Worm (Caenorhabditis elegans) whole organism, young adult: ENCODE results near the gene sqv-4.

Experiments
- F33H1.4 ChIP-seq: fragments of 200-800 bp; sonication (Bioruptor generic); IDR thresholded peaks from 2 replicates; pipeline ENCODE4 v1.3.6; 2022; ENCODE audit warnings: missing genetic modification reagents, missing genetic modification characterization, missing compliant biosample characterization
- F37B4.10 ChIP-seq: fragments of 200-800 bp; sonication (Bioruptor generic); IDR thresholded peaks from 2 replicates; pipeline ENCODE4 v1.3.6; 2022; ENCODE audit warnings: missing genetic modification characterization, missing compliant biosample characterization
- F49E8.2 ChIP-seq: sonication (generic microtip); optimal IDR thresholded peaks from 3 replicates; lab custom pipeline; 2017; ENCODE audit warnings: missing genetic modification characterization, mild to moderate bottlenecking, missing compliant biosample characterization, antibody characterized with exemption, moderate library complexity; ENCODE audit not compliant: insufficient read depth
- T26A5.8 ChIP-seq: sonication (generic microtip); optimal IDR thresholded peaks from 2 replicates; lab custom pipeline; 2016; ENCODE audit warnings: missing genetic modification characterization, missing compliant biosample characterization
- ceh-79 ChIP-seq: sonication (generic microtip); optimal IDR thresholded peaks from 2 replicates; lab custom pipeline; 2017; ENCODE audit warnings: mild to moderate bottlenecking, missing genetic modification characterization, missing compliant biosample characterization
- dpl-1 ChIP-seq: fragments of 150-350 bp; optimal IDR thresholded peaks from 2 replicates; lab custom pipeline; 2014; ENCODE audit warnings: missing biosample characterization, missing genetic modification reagents, missing genetic modification characterization
- hmg-20 ChIP-seq: fragments of 200-800 bp; sonication (Bioruptor generic); IDR thresholded peaks from 2 replicates; pipeline ENCODE4 v1.3.6; 2022; ENCODE audit warnings: missing genetic modification reagents, missing genetic modification characterization, missing compliant biosample characterization
- lir-1 ChIP-seq: fragments of 200-800 bp; sonication (Bioruptor generic); conservative IDR thresholded peaks from 2 replicates; pipeline ENCODE4 v1.3.6; 2022; ENCODE audit warnings: missing genetic modification reagents, missing genetic modification characterization, missing compliant biosample characterization
- madf-8 ChIP-seq: fragments of 200-800 bp; sonication (Bioruptor generic); conservative IDR thresholded peaks from 2 replicates; pipeline ENCODE4 v1.3.6; 2022; ENCODE audit warnings: missing genetic modification reagents, missing genetic modification characterization, missing compliant biosample characterization
- pha-4 ChIP-seq: fragments of 150-350 bp; sonication (generic microtip); optimal IDR thresholded peaks from 2 replicates; lab custom pipeline; 2014; ENCODE audit warnings: missing biosample characterization, missing genetic modification reagents, missing genetic modification characterization
- snpc-4 ChIP-seq, 5 experiments: fragments of 150-350 bp in 1 of 5; sonication (generic microtip) in 4 of 5; optimal IDR thresholded peaks; 2 replicates each; lab custom pipeline; 2014 to 2018; ENCODE audit warnings: missing genetic modification characterization in 5 of 5, missing biosample characterization in 3 of 5, antibody characterized with exemption in 2 of 5, mild to moderate bottlenecking in 2 of 5, missing compliant biosample characterization in 2 of 5, missing genotype in 2 of 5, moderate library complexity in 2 of 5, missing genetic modification reagents in 1 of 5
- tbp1 ChIP-seq: fragments of 200-800 bp; sonication (Bioruptor generic); optimal IDR thresholded peaks from 2 replicates; lab custom pipeline; 2018; ENCODE audit warnings: mild to moderate bottlenecking, missing genetic modification characterization, missing compliant biosample characterization
- unc-62 ChIP-seq: fragments of 150-350 bp; optimal IDR thresholded peaks from 2 replicates; lab custom pipeline; 2014; ENCODE audit warnings: missing biosample characterization, missing genetic modification reagents, missing genetic modification characterization

DNA sequence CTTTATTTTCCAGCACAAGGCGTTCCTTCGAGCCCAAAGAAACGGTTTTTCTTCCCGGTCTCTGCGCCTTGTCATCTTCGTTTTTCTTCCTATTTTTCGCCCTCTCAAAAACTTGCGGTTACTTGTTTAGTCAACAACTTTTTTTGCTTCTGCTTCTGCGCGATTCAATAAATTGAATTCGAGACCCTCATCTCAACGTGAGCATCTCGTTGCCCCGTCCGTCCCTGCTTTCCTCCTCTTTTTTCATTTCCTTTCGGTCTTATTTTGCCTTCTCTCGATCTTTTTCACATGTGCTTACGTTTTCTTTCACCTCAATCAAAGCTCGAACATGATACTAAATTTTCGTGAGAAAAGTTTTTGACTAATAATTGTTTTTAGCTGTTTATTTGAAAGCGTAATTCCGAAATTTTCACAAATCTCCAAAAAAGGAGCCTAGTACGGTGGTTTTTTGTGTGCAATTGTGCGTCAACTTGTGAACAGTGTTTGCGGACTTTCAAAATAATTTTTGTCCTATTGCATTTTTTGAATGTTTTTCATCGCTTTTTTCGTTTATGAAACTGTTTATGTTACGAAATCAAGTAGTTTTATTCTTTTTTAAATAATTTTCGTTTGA lies 18.8 kb upstream of the sqv-4 start:
- TF ChIP-seq F37B4.10 (GFP tag; lab: Robert Waterston, UW) (no peak), pha-4 (tag; lab: Kevin White, UChicago) (no peak), unc-62 (GFP tag; lab: Kevin White, UChicago) (no peak), lir-1 (no peak), hmg-20 (GFP tag; lab: Robert Waterston, UW) (no peak), tbp1 (GFP tag; lab: Kevin White, UChicago) (no peak), ceh-79 (no peak), madf-8 (GFP tag; lab: Robert Waterston, UW) (no peak), F49E8.2 (tag; lab: Kevin White, UChicago) (no peak), dpl-1 (no peak), T26A5.8 (tag; lab: Kevin White, UChicago) (no peak), snpc-4 (GFP tag; optimal IDR thresholded peaks at IDR 0.05; lab: Kevin White, UChicago) (no peak), snpc-4 (tag; optimal IDR thresholded peaks at IDR 0.05; lab: Kevin White, UChicago) (no peak), F33H1.4 (GFP tag; lab: Robert Waterston, UW) (no peak)
